Worm (Caenorhabditis elegans) whole organism, L1 larva: Measurements from ENCODE around the gene try-10.

Experiments
- C04F5.9 ChIP-seq: sonication (generic microtip); optimal IDR thresholded peaks from 2 replicates; lab custom pipeline; 2016; ENCODE audit warnings: missing genetic modification characterization, missing compliant biosample characterization
- F16B12.6 ChIP-seq: fragments of 150-350 bp; optimal IDR thresholded peaks from 2 replicates; lab custom pipeline; 2014; ENCODE audit warnings: missing biosample characterization, missing genetic modification characterization
- Y116A8C.19 ChIP-seq: sonication (generic microtip); optimal IDR thresholded peaks from 2 replicates; lab custom pipeline; 2016; ENCODE audit warnings: missing compliant biosample characterization, missing genetic modification characterization, borderline replicate concordance
- aha-1 ChIP-seq: fragments of 150-350 bp; optimal IDR thresholded peaks from 2 replicates; lab custom pipeline; 2014; ENCODE audit warnings: missing biosample characterization, missing genetic modification characterization
- alr-1 ChIP-seq: fragments of 200-800 bp; sonication (Bioruptor generic); optimal IDR thresholded peaks from 2 replicates; lab custom pipeline; 2018; ENCODE audit warnings: borderline replicate concordance, mild to moderate bottlenecking, missing genetic modification characterization, missing compliant biosample characterization
- ceh-8 ChIP-seq: fragments of 200-800 bp; sonication (Bioruptor generic); optimal IDR thresholded peaks from 2 replicates; lab custom pipeline; 2018; ENCODE audit warnings: mild to moderate bottlenecking, missing genetic modification characterization, moderate library complexity, missing compliant biosample characterization
- ceh-82 ChIP-seq, 3 experiments: fragments of 150-350 bp in 1 of 3; sonication (generic microtip) in 2 of 3; optimal IDR thresholded peaks; 2 replicates each; lab custom pipeline; 2014 to 2017; ENCODE audit warnings: missing biosample characterization in 3 of 3, missing genetic modification characterization in 3 of 3
- dpl-1 ChIP-seq, 3 experiments: fragments of 150-350 bp in 2 of 3; sonication (generic microtip) in 1 of 3; optimal IDR thresholded peaks; 2 replicates each; lab custom pipeline; 2014 to 2017; ENCODE audit warnings: missing biosample characterization in 3 of 3, missing genetic modification characterization in 3 of 3, missing genetic modification reagents in 3 of 3
- dsc-1 ChIP-seq: sonication (generic microtip); optimal IDR thresholded peaks from 2 replicates; lab custom pipeline; 2016; ENCODE audit warnings: mild to moderate bottlenecking, missing genetic modification characterization, missing compliant biosample characterization
- efl-1 ChIP-seq, 4 experiments: fragments of 150-350 bp; optimal IDR thresholded peaks in 3 of 4; peaks in 1 of 4; 1 replicate in 1 of 4; 2 replicates in 3 of 4; lab custom pipeline; 2014; ENCODE audit warnings: missing biosample characterization in 2 of 4, missing genetic modification characterization in 2 of 4, missing genetic modification reagents in 2 of 4
- egl-27 ChIP-seq, 2 experiments: fragments of 150-350 bp in 1 of 2; sonication (generic microtip); optimal IDR thresholded peaks; 3 replicates each; lab custom pipeline; 2017 to 2018; ENCODE audit warnings: missing biosample characterization in 2 of 2, missing genetic modification characterization in 2 of 2, missing genetic modification reagents in 2 of 2
- elt-2 ChIP-seq: sonication (generic microtip); optimal IDR thresholded peaks from 2 replicates; lab custom pipeline; 2016; ENCODE audit warnings: missing genetic modification characterization, mild to moderate bottlenecking, inconsistent platforms, missing compliant biosample characterization, missing genetic modification reagents
- ets-5 ChIP-seq: fragments of 200-800 bp; sonication (Bioruptor generic); IDR thresholded peaks from 2 replicates; pipeline ENCODE4 v1.3.6; 2022; ENCODE audit warnings: missing genetic modification characterization, missing compliant biosample characterization
- fkh-10 ChIP-seq: sonication (generic microtip); optimal IDR thresholded peaks from 2 replicates; lab custom pipeline; 2017; ENCODE audit warnings: missing biosample characterization, missing genetic modification reagents, missing genetic modification characterization
- fkh-4 ChIP-seq: sonication (generic microtip); optimal IDR thresholded peaks from 2 replicates; lab custom pipeline; 2016; ENCODE audit warnings: missing compliant biosample characterization, missing genetic modification characterization, borderline replicate concordance
- fkh-8 ChIP-seq: sonication (generic microtip); optimal IDR thresholded peaks from 2 replicates; lab custom pipeline; 2016; ENCODE audit warnings: mild to moderate bottlenecking, missing genetic modification characterization, missing compliant biosample characterization
- grh-1 ChIP-seq: fragments of 200-800 bp; sonication (Bioruptor generic); IDR thresholded peaks from 2 replicates; pipeline ENCODE4 v1.3.6; 2022; ENCODE audit warnings: missing genetic modification reagents, missing genetic modification characterization, missing compliant biosample characterization
- hlh-17 ChIP-seq: fragments of 200-800 bp; sonication (Bioruptor generic); optimal IDR thresholded peaks from 2 replicates; lab custom pipeline; 2018; ENCODE audit warnings: missing genetic modification characterization, mild to moderate bottlenecking, missing compliant biosample characterization, moderate library complexity, borderline replicate concordance
- jun-1 ChIP-seq: fragments of 150-350 bp; optimal IDR thresholded peaks from 2 replicates; lab custom pipeline; 2014; ENCODE audit warnings: missing biosample characterization, missing genetic modification reagents, missing genetic modification characterization
- lin-14 ChIP-seq: fragments of 200-800 bp; sonication (Bioruptor generic); optimal IDR thresholded peaks from 2 replicates; lab custom pipeline; 2018; ENCODE audit warnings: mild to moderate bottlenecking, missing genetic modification characterization, moderate library complexity, missing compliant biosample characterization
- lin-15B ChIP-seq: fragments of 150-350 bp; sonication (generic microtip); optimal IDR thresholded peaks from 3 replicates; lab custom pipeline; 2014; ENCODE audit warnings: missing biosample characterization, missing genetic modification characterization
- lin-35 ChIP-seq, 2 experiments: fragments of 150-350 bp; optimal IDR thresholded peaks; 2 replicates each; lab custom pipeline; 2014; ENCODE audit warnings: missing biosample characterization in 2 of 2, missing genetic modification characterization in 2 of 2, missing genetic modification reagents in 2 of 2
- lin-39 ChIP-seq: fragments of 150-350 bp; optimal IDR thresholded peaks from 2 replicates; lab custom pipeline; 2014; ENCODE audit warnings: missing biosample characterization, missing genetic modification reagents, missing genetic modification characterization
- lir-3 ChIP-seq: sonication (generic microtip); optimal IDR thresholded peaks from 2 replicates; lab custom pipeline; 2016; ENCODE audit warnings: mild to moderate bottlenecking, missing genetic modification characterization, moderate library complexity, missing compliant biosample characterization; ENCODE audit not compliant: poor library complexity
- mdl-1 ChIP-seq, 2 experiments: fragments of 150-350 bp; optimal IDR thresholded peaks; 2 replicates each; lab custom pipeline; 2014 to 2017; ENCODE audit warnings: missing biosample characterization in 2 of 2, missing genetic modification characterization in 2 of 2, inconsistent platforms in 1 of 2
- mep-1 ChIP-seq: fragments of 150-350 bp; optimal IDR thresholded peaks from 2 replicates; lab custom pipeline; 2014; ENCODE audit warnings: missing biosample characterization, missing genetic modification characterization
- nhr-11 ChIP-seq: fragments of 150-350 bp; optimal IDR thresholded peaks from 2 replicates; lab custom pipeline; 2014; ENCODE audit warnings: missing biosample characterization, missing genetic modification characterization
- nhr-12 ChIP-seq: sonication (generic microtip); optimal IDR thresholded peaks from 2 replicates; lab custom pipeline; 2017; ENCODE audit warnings: missing biosample characterization, missing genetic modification characterization
- nhr-19 ChIP-seq: fragments of 200-800 bp; sonication (Bioruptor generic); conservative IDR thresholded peaks from 2 replicates; pipeline ENCODE4 v1.3.6; 2022; ENCODE audit warnings: missing genetic modification characterization, missing compliant biosample characterization
- nhr-20 ChIP-seq: sonication (generic microtip); optimal IDR thresholded peaks from 2 replicates; lab custom pipeline; 2016; ENCODE audit warnings: mild to moderate bottlenecking, missing genetic modification characterization, missing compliant biosample characterization
- nhr-47 ChIP-seq: sonication (generic microtip); optimal IDR thresholded peaks from 2 replicates; lab custom pipeline; 2016; ENCODE audit warnings: mild to moderate bottlenecking, missing genetic modification characterization, moderate library complexity, missing compliant biosample characterization
- nhr-76 ChIP-seq: sonication (generic microtip); optimal IDR thresholded peaks from 2 replicates; lab custom pipeline; 2017; ENCODE audit warnings: missing biosample characterization, missing genetic modification characterization
- nhr-77 ChIP-seq: fragments of 150-350 bp; optimal IDR thresholded peaks from 2 replicates; lab custom pipeline; 2014; ENCODE audit warnings: missing biosample characterization, missing genetic modification characterization
- nhr-84 ChIP-seq: sonication (generic microtip); optimal IDR thresholded peaks from 2 replicates; lab custom pipeline; 2017; ENCODE audit warnings: missing biosample characterization, missing genetic modification characterization
- nhr-85 ChIP-seq: sonication (generic microtip); peaks from one replicate; lab custom pipeline; 2016; ENCODE audit warnings: missing genetic modification characterization, inconsistent platforms, missing compliant biosample characterization
- pag-3 ChIP-seq: sonication (generic microtip); optimal IDR thresholded peaks from 2 replicates; lab custom pipeline; 2017; ENCODE audit warnings: missing genetic modification characterization, mild to moderate bottlenecking, missing compliant biosample characterization, antibody characterized with exemption, borderline replicate concordance; ENCODE audit not compliant: insufficient read depth
- rnt-1 ChIP-seq: sonication (generic microtip); optimal IDR thresholded peaks from 2 replicates; lab custom pipeline; 2016; ENCODE audit warnings: mild to moderate bottlenecking, missing genetic modification characterization, moderate library complexity, missing compliant biosample characterization
- skn-1 ChIP-seq: fragments of 150-350 bp; optimal IDR thresholded peaks from 2 replicates; lab custom pipeline; 2014; ENCODE audit warnings: missing biosample characterization, missing genetic modification characterization
- snpc-4 ChIP-seq: fragments of 150-350 bp; optimal IDR thresholded peaks from 2 replicates; lab custom pipeline; 2014; ENCODE audit warnings: missing biosample characterization, missing genetic modification characterization
- sox-4 ChIP-seq: sonication (generic microtip); optimal IDR thresholded peaks from 2 replicates; lab custom pipeline; 2016; ENCODE audit warnings: missing genetic modification characterization, missing compliant biosample characterization
- swsn-7 ChIP-seq: sonication (generic microtip); optimal IDR thresholded peaks from 2 replicates; lab custom pipeline; 2016; ENCODE audit warnings: missing genetic modification characterization, missing compliant biosample characterization
- tbx-2 ChIP-seq: sonication (generic microtip); optimal IDR thresholded peaks from 2 replicates; lab custom pipeline; 2016; ENCODE audit warnings: missing genetic modification characterization, missing compliant biosample characterization
- tlp-1 ChIP-seq: fragments of 150-350 bp; optimal IDR thresholded peaks from 2 replicates; lab custom pipeline; 2014; ENCODE audit warnings: missing biosample characterization, missing genetic modification characterization
- unc-130 ChIP-seq: fragments of 150-350 bp; optimal IDR thresholded peaks from 2 replicates; lab custom pipeline; 2017; ENCODE audit warnings: missing biosample characterization, missing genetic modification characterization, inconsistent platforms
- unc-30 ChIP-seq: sonication (generic microtip); optimal IDR thresholded peaks from 2 replicates; lab custom pipeline; 2017; ENCODE audit warnings: missing biosample characterization, missing genetic modification characterization
- unc-86 ChIP-seq: sonication (generic microtip); optimal IDR thresholded peaks from 2 replicates; lab custom pipeline; 2016; ENCODE audit warnings: missing genetic modification characterization, missing compliant biosample characterization
- unc-98 ChIP-seq: fragments of 200-800 bp; sonication (Bioruptor generic); IDR thresholded peaks from 2 replicates; pipeline ENCODE4 v1.3.6; 2022; ENCODE audit warnings: missing genetic modification characterization, missing compliant biosample characterization
- vab-15 ChIP-seq: sonication (generic microtip); optimal IDR thresholded peaks from 2 replicates; lab custom pipeline; 2017; ENCODE audit warnings: missing genotype, mild to moderate bottlenecking, missing genetic modification characterization, missing compliant biosample characterization
- zag-1 ChIP-seq: fragments of 150-350 bp; optimal IDR thresholded peaks from 2 replicates; lab custom pipeline; 2014; ENCODE audit warnings: missing biosample characterization, missing genetic modification characterization
- ztf-4 ChIP-seq: fragments of 150-350 bp; optimal IDR thresholded peaks from 2 replicates; lab custom pipeline; 2014; ENCODE audit warnings: missing biosample characterization, missing genetic modification characterization

Gene try-10

ce11 chrV:13041666-13042065 is 28.6 kb upstream of the try-10 start, which contains the start of gene scyl-1 (continued):
- TF ChIP-seq lir-3 (tag; lab: Kevin White, UChicago) (peak; percentile 25), fkh-4 (tag; lab: Kevin White, UChicago) (no peak), nhr-85 (tag; lab: Kevin White, UChicago) (peak; percentile 94), ztf-4 (tag; lab: Kevin White, UChicago) (peak; percentile 52), unc-86 (tag; lab: Kevin White, UChicago) (peak; percentile 64), swsn-7 (tag; lab: Kevin White, UChicago) (peak; percentile 86), elt-2 (peak; percentile 37), nhr-76 (tag; lab: Kevin White, UChicago) (no peak), dpl-1 (GFP tag; optimal IDR thresholded peaks at IDR 0.05; lab: Kevin White, UChicago) (peak; percentile 58 to 91 (median 77)), mdl-1 (tag; optimal IDR thresholded peaks at IDR 0.05; lab: Kevin White, UChicago) (peak in 1 of 2 experiments; percentile 55), dsc-1 (tag; lab: Kevin White, UChicago) (peak; percentile 66), lin-39 (peak; percentile 69), lin-35 (GFP tag; optimal IDR thresholded peaks at IDR 0.05; lab: Kevin White, UChicago) (peak; percentile 74 to 88), pag-3 (tag; lab: Kevin White, UChicago) (no peak), grh-1 (GFP tag; lab: Robert Waterston, UW) (peak; percentile 83), nhr-11 (tag; lab: Kevin White, UChicago) (peak; percentile 21), nhr-47 (peak; percentile 84), lin-15B (tag; lab: Kevin White, UChicago) (no peak), nhr-12 (tag; lab: Kevin White, UChicago) (no peak), fkh-8 (tag; lab: Kevin White, UChicago) (peak; percentile 67), lin-14 (GFP tag; lab: Kevin White, UChicago) (peak; percentile 90), mep-1 (tag; lab: Kevin White, UChicago) (peak; percentile 76), egl-27 (tag; optimal IDR thresholded peaks at IDR 0.05; lab: Kevin White, UChicago) (no peak), unc-30 (tag; lab: Kevin White, UChicago) (no peak), Y116A8C.19 (no peak), jun-1 (tag; lab: Kevin White, UChicago) (peak; percentile 71), fkh-10 (GFP tag; lab: Kevin White, UChicago) (peak; percentile 3), nhr-84 (tag; lab: Kevin White, UChicago) (no peak), nhr-20 (tag; lab: Kevin White, UChicago) (peak; percentile 89), C04F5.9 (tag; lab: Kevin White, UChicago) (peak; percentile 20), unc-98 (GFP tag; lab: Robert Waterston, UW) (no peak), tlp-1 (tag; lab: Kevin White, UChicago) (no peak), efl-1 (optimal IDR thresholded peaks at IDR 0.05; lab: Kevin White, UChicago) (peak; percentile 84), efl-1 (GFP tag; optimal IDR thresholded peaks at IDR 0.05 in 1 of 2; lab: Kevin White, UChicago) (peak; percentile 76 to 97), aha-1 (tag; lab: Kevin White, UChicago) (no peak), ceh-8 (no peak), nhr-77 (tag; lab: Kevin White, UChicago) (peak; percentile 64), ceh-82 (tag; optimal IDR thresholded peaks at IDR 0.05; lab: Kevin White, UChicago) (peak; percentile 37 to 73 (median 64)), ets-5 (no peak), zag-1 (no peak), sox-4 (tag; lab: Kevin White, UChicago) (no peak), alr-1 (tag; lab: Kevin White, UChicago) (no peak), nhr-19 (GFP tag; lab: Robert Waterston, UW) (peak; percentile 89), rnt-1 (tag; lab: Kevin White, UChicago) (peak; percentile 89), snpc-4 (tag; lab: Kevin White, UChicago) (peak; percentile 39), unc-130 (tag; lab: Kevin White, UChicago) (peak; percentile 67), skn-1 (tag; lab: Kevin White, UChicago) (peak; percentile 71), tbx-2 (tag; lab: Kevin White, UChicago) (peak; percentile 87), hlh-17 (GFP tag; lab: Kevin White, UChicago) (no peak), vab-15 (tag; lab: Kevin White, UChicago) (no peak), F16B12.6 (tag; lab: Kevin White, UChicago) (peak; percentile 27)
- TF ChIP-seq, all 84 proteins: peak for 50
